Worm (Caenorhabditis elegans): Measurements from ENCODE around the gene Y42A5A.3.

- no peak for TF ChIP-seq blmp-1 (tag; optimal IDR thresholded peaks at IDR 0.05)
- TF ChIP-seq nhr-28 (tag; optimal IDR thresholded peaks at IDR 0.05) = no peak
- no peak for TF ChIP-seq snpc-4 (tag; optimal IDR thresholded peaks at IDR 0.05)
- TF ChIP-seq flh-1 (GFP tag; optimal IDR thresholded peaks at IDR 0.05) = no peak
- no peak for TF ChIP-seq pha-4 (tag; optimal IDR thresholded peaks at IDR 0.05)
- TF ChIP-seq unc-62 (GFP tag; optimal IDR thresholded peaks at IDR 0.05) = no peak
- no peak for TF ChIP-seq ztf-11 (tag; optimal IDR thresholded peaks at IDR 0.05)
- no peak for TF ChIP-seq mab-5 (tag; optimal IDR thresholded peaks at IDR 0.05)
- no peak for TF ChIP-seq ces-1 (GFP tag; optimal IDR thresholded peaks at IDR 0.05)
- no peak for TF ChIP-seq drap-1 (GFP tag; optimal IDR thresholded peaks at IDR 0.05)
- no peak for TF ChIP-seq nhr-12 (tag; optimal IDR thresholded peaks at IDR 0.05)
- TF ChIP-seq nhr-76 (tag; optimal IDR thresholded peaks at IDR 0.05) = no peak
- TF ChIP-seq ceh-39 (tag; optimal IDR thresholded peaks at IDR 0.05) = no peak
- TF ChIP-seq tbx-8 (GFP tag; optimal IDR thresholded peaks at IDR 0.05) = no peak
Observed at ce11 chrV:11127197-11127596, 31.4 kb upstream of the Y42A5A.3 start, which contains the start of gene jmjd-5.
